Worm (Caenorhabditis elegans): ENCODE measurements around the gene kdin-1.
A peak's percentile ranks its signal among the peaks of the same experiment; 100 is the strongest.

DNA sequence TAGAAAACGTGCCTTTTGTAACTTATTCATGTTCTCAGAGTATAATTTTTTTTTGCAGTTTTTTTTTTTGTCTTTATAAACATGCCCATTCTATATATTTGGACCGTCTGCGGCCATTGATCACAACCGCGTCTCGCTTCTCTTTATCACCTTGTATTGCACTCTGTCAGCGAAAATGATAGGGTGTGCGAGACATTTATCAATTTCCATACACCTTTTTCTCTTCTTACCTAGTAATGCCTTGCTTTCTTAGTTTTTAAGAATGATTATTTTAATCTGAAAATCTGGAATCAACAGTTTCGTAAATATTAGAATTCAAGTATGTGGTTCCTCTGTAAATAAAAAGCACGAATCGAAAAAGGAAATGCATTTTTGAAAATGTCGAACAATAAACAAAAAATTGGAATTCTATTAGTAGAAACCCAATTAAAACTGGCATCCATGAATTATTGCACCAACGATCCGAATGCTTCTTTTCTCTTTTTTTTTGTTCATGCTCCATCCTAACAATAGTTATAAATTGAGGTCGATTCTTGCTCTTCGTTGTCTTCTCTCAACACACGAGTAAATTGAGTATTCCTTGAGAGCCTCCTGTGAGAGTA, 1.2 kb upstream of the kdin-1 start:
- TF ChIP-seq snpc-4 (tag; optimal IDR thresholded peaks at IDR 0.05) (no peak), mep-1 (tag; optimal IDR thresholded peaks at IDR 0.05) (no peak), lsy-2 (tag; optimal IDR thresholded peaks at IDR 0.05) (no peak), ztf-11 (tag; optimal IDR thresholded peaks at IDR 0.05) (no peak), elt-3 (tag; optimal IDR thresholded peaks at IDR 0.05) (no peak), M03D4.4 (tag; optimal IDR thresholded peaks at IDR 0.05) (no peak), ces-1 (GFP tag; optimal IDR thresholded peaks at IDR 0.05) (peak; percentile 40), unc-62 (GFP tag; optimal IDR thresholded peaks at IDR 0.05) (no peak), sem-2 (GFP tag; optimal IDR thresholded peaks at IDR 0.05) (no peak), unc-39 (tag; optimal IDR thresholded peaks at IDR 0.05) (no peak), nhr-12 (tag; optimal IDR thresholded peaks at IDR 0.05) (no peak), ceh-83 (GFP tag; optimal IDR thresholded peaks at IDR 0.05) (no peak)
